Fruit fly (Drosophila melanogaster) whole organism, embryonic: ENCODE measurements around the gene Gcna.

Source experiments
- CG1024 ChIP-seq: fragments of 200-800 bp; sonication (Bioruptor generic); IDR thresholded peaks from 2 replicates; pipeline ENCODE4 v1.3.6; 2022; ENCODE audit warnings: missing biosample characterization, missing genetic modification characterization
- CG10267 ChIP-seq: fragments of 200-800 bp; sonication (Bioruptor generic); optimal IDR thresholded peaks from 2 replicates; lab custom pipeline; 2018; ENCODE audit warnings: missing biosample characterization, mild to moderate bottlenecking, missing genetic modification characterization, moderate library complexity
- CG12071 ChIP-seq: fragments of 200-800 bp; sonication (Bioruptor generic); optimal IDR thresholded peaks from 3 replicates; lab custom pipeline; 2018; ENCODE audit warnings: missing biosample characterization, mild to moderate bottlenecking, missing genetic modification characterization
- CG12104 ChIP-seq: fragments of 200-800 bp; sonication (Bioruptor generic); optimal IDR thresholded peaks from 3 replicates; lab custom pipeline; 2016; ENCODE audit warnings: missing biosample characterization, missing genetic modification characterization
- CG12659 ChIP-seq: fragments of 200-800 bp; sonication (Bioruptor generic); optimal IDR thresholded peaks from 3 replicates; lab custom pipeline; 2017; ENCODE audit warnings: mild to moderate bottlenecking, missing biosample characterization, missing genetic modification reagents, missing genetic modification characterization
- CG14860 ChIP-seq: fragments of 200-800 bp; sonication (Bioruptor generic); IDR thresholded peaks from 3 replicates; pipeline ENCODE4 v1.3.6; 2022; ENCODE audit warnings: missing biosample characterization, missing genetic modification characterization; ENCODE audit not compliant: partially characterized antibody
- CG16813 ChIP-seq: fragments of 200-800 bp; sonication (Bioruptor generic); IDR thresholded peaks from 3 replicates; pipeline ENCODE4 v1.3.6; 2022; ENCODE audit warnings: missing biosample characterization, missing genetic modification characterization; ENCODE audit not compliant: partially characterized antibody
- CG17829 ChIP-seq: fragments of 200-800 bp; optimal IDR thresholded peaks from 2 replicates; lab custom pipeline; 2019; ENCODE audit warnings: missing biosample characterization, mild to moderate bottlenecking, missing genetic modification characterization, moderate library complexity
- CG1832 ChIP-seq: fragments of 200-800 bp; sonication (Bioruptor generic); optimal IDR thresholded peaks from 2 replicates; lab custom pipeline; 2017; ENCODE audit warnings: missing biosample characterization, mild to moderate bottlenecking, missing genetic modification characterization, inconsistent platforms
- CG2116 ChIP-seq: fragments of 200-800 bp; sonication (Bioruptor generic); optimal IDR thresholded peaks from 3 replicates; lab custom pipeline; 2018; ENCODE audit warnings: missing biosample characterization, mild to moderate bottlenecking, missing genetic modification characterization
- CG2202 ChIP-seq: fragments of 200-800 bp; sonication (Bioruptor generic); optimal IDR thresholded peaks from 2 replicates; lab custom pipeline; 2018; ENCODE audit warnings: missing biosample characterization, mild to moderate bottlenecking, missing genetic modification characterization
- CG31388 ChIP-seq: fragments of 200-800 bp; sonication (Bioruptor generic); optimal IDR thresholded peaks from 2 replicates; lab custom pipeline; 2016; ENCODE audit warnings: missing biosample characterization, missing genetic modification characterization
- CG34376 ChIP-seq: fragments of 200-800 bp; sonication (Bioruptor generic); optimal IDR thresholded peaks from 2 replicates; lab custom pipeline; 2018; ENCODE audit warnings: missing biosample characterization, mild to moderate bottlenecking, missing genetic modification characterization
- CG4617 ChIP-seq: fragments of 200-800 bp; sonication (Bioruptor generic); optimal IDR thresholded peaks from 3 replicates; lab custom pipeline; 2016; ENCODE audit warnings: missing biosample characterization, missing genetic modification characterization, borderline replicate concordance
- CG9437 ChIP-seq: fragments of 200-800 bp; sonication (Bioruptor generic); optimal IDR thresholded peaks from 2 replicates; lab custom pipeline; 2018; ENCODE audit warnings: missing biosample characterization, mild to moderate bottlenecking, missing genetic modification characterization
- CG9817 ChIP-seq: fragments of 200-800 bp; sonication (Bioruptor generic); optimal IDR thresholded peaks from 2 replicates; lab custom pipeline; 2018; ENCODE audit warnings: missing biosample characterization, mild to moderate bottlenecking, missing genetic modification characterization, moderate library complexity
- CoRest ChIP-seq: fragments of 200-800 bp; sonication (Bioruptor generic); optimal IDR thresholded peaks from 3 replicates; lab custom pipeline; 2018; ENCODE audit warnings: missing biosample characterization, mild to moderate bottlenecking, missing genetic modification characterization, moderate library complexity
- Dek ChIP-seq: fragments of 200-800 bp; sonication (Bioruptor generic); optimal IDR thresholded peaks from 3 replicates; lab custom pipeline; 2019; ENCODE audit warnings: missing biosample characterization, mild to moderate bottlenecking, missing genetic modification characterization, moderate library complexity
- Dll ChIP-seq: fragments of 200-800 bp; sonication (Bioruptor generic); IDR thresholded peaks from 4 replicates; pipeline ENCODE4 v1.3.6; 2022; ENCODE audit warnings: missing biosample characterization, missing genetic modification characterization; ENCODE audit not compliant: partially characterized antibody
- Dref ChIP-seq: fragments of 200-800 bp; sonication (Bioruptor generic); IDR thresholded peaks from 2 replicates; pipeline ENCODE4 v1.3.6; 2022; ENCODE audit warnings: missing biosample characterization, missing genetic modification characterization
- Elba2 ChIP-seq: fragments of 200-800 bp; sonication (Bioruptor generic); optimal IDR thresholded peaks from 3 replicates; lab custom pipeline; 2016; ENCODE audit warnings: missing biosample characterization, missing genetic modification characterization
- Gsc ChIP-seq: fragments of 200-800 bp; sonication (Bioruptor generic); IDR thresholded peaks from 2 replicates; pipeline ENCODE4 v1.3.6; 2022; ENCODE audit warnings: missing biosample characterization, missing genetic modification characterization
- H2.0 ChIP-seq: fragments of 200-800 bp; sonication (Bioruptor generic); IDR thresholded peaks from 2 replicates; pipeline ENCODE4 v1.3.6; 2022; ENCODE audit warnings: missing biosample characterization, missing genetic modification characterization
- HLH4C ChIP-seq: fragments of 200-800 bp; sonication (Bioruptor generic); IDR thresholded peaks from 3 replicates; pipeline ENCODE4 v1.3.6; 2022; ENCODE audit warnings: missing biosample characterization, missing genetic modification characterization; ENCODE audit not compliant: partially characterized antibody
- HLHmδ ChIP-seq: fragments of 200-800 bp; sonication (Bioruptor generic); optimal IDR thresholded peaks from 2 replicates; lab custom pipeline; 2018; ENCODE audit warnings: missing biosample characterization, mild to moderate bottlenecking, missing genetic modification characterization, moderate library complexity
- MBD-R2 ChIP-seq: fragments of 200-800 bp; sonication (Bioruptor generic); IDR thresholded peaks from 2 replicates; pipeline ENCODE4 v1.3.6; 2022; ENCODE audit warnings: missing biosample characterization, missing genetic modification characterization
- Neu2 ChIP-seq: fragments of 200-800 bp; sonication (Bioruptor generic); optimal IDR thresholded peaks from 3 replicates; lab custom pipeline; 2016; ENCODE audit warnings: missing biosample characterization, missing genetic modification characterization, borderline replicate concordance
- Nf-YB ChIP-seq: fragments of 200-800 bp; sonication (Bioruptor generic); optimal IDR thresholded peaks from 3 replicates; lab custom pipeline; 2019; ENCODE audit warnings: missing biosample characterization, mild to moderate bottlenecking, missing genetic modification characterization, moderate library complexity
- Oli ChIP-seq: fragments of 200-800 bp; sonication (Bioruptor generic); optimal IDR thresholded peaks from 2 replicates; lab custom pipeline; 2018; ENCODE audit warnings: missing biosample characterization, mild to moderate bottlenecking, missing genetic modification characterization, moderate library complexity
- Ravus ChIP-seq: fragments of 200-800 bp; sonication (Bioruptor generic); IDR thresholded peaks from 2 replicates; pipeline ENCODE4 v1.3.6; 2022; ENCODE audit warnings: missing biosample characterization, missing genetic modification characterization
- ap ChIP-seq: fragments of 200-800 bp; sonication (Bioruptor generic); IDR thresholded peaks from 2 replicates; pipeline ENCODE4 v1.3.6; 2022; ENCODE audit warnings: missing biosample characterization, missing genetic modification characterization
- bbx ChIP-seq: fragments of 200-800 bp; sonication (Bioruptor generic); IDR thresholded peaks from 2 replicates; pipeline ENCODE4 v1.3.6; 2022; ENCODE audit warnings: missing biosample characterization, missing genetic modification characterization; ENCODE audit not compliant: partially characterized antibody
- bcd ChIP-seq: fragments of 200-800 bp; sonication (Bioruptor generic); optimal IDR thresholded peaks from 2 replicates; lab custom pipeline; 2017; ENCODE audit warnings: missing biosample characterization, mild to moderate bottlenecking, missing genetic modification characterization
- br ChIP-seq: fragments of >200 bp; optimal IDR thresholded peaks from 2 replicates; lab custom pipeline; 2017
- cg ChIP-seq: fragments of 200-800 bp; sonication (Bioruptor generic); optimal IDR thresholded peaks from 3 replicates; lab custom pipeline; 2019; ENCODE audit warnings: missing biosample characterization, mild to moderate bottlenecking, missing genetic modification characterization, moderate library complexity
- da ChIP-seq: fragments of 200-800 bp; sonication (Bioruptor generic); optimal IDR thresholded peaks from 2 replicates; lab custom pipeline; 2016; ENCODE audit warnings: missing biosample characterization, missing genetic modification characterization
- dmrt11E ChIP-seq: fragments of 200-800 bp; sonication (Bioruptor generic); optimal IDR thresholded peaks from 3 replicates; lab custom pipeline; 2018; ENCODE audit warnings: missing biosample characterization, mild to moderate bottlenecking, missing genetic modification characterization, moderate library complexity
- fd96Cb ChIP-seq: fragments of 200-800 bp; sonication (Bioruptor generic); optimal IDR thresholded peaks from 2 replicates; lab custom pipeline; 2018; ENCODE audit warnings: missing biosample characterization, mild to moderate bottlenecking, missing genetic modification characterization, moderate library complexity
- fu2 ChIP-seq: fragments of 200-800 bp; sonication (Bioruptor generic); optimal IDR thresholded peaks from 2 replicates; lab custom pipeline; 2016; ENCODE audit warnings: missing biosample characterization, missing genetic modification characterization
- hbn ChIP-seq: fragments of 200-800 bp; sonication (Bioruptor generic); IDR thresholded peaks from 2 replicates; pipeline ENCODE4 v1.3.6; 2022; ENCODE audit warnings: missing biosample characterization, missing genetic modification characterization; ENCODE audit not compliant: partially characterized antibody
- jumu ChIP-seq: fragments of 200-800 bp; sonication (Bioruptor generic); optimal IDR thresholded peaks from 3 replicates; lab custom pipeline; 2016; ENCODE audit warnings: missing biosample characterization, missing genetic modification characterization
- klu ChIP-seq: fragments of 200-800 bp; sonication (Bioruptor generic); IDR thresholded peaks from 2 replicates; pipeline ENCODE4 v1.3.6; 2022; ENCODE audit warnings: missing biosample characterization, missing genetic modification characterization
- knrl ChIP-seq: fragments of 200-800 bp; sonication (Bioruptor generic); IDR thresholded peaks from 3 replicates; pipeline ENCODE4 v1.3.6; 2022; ENCODE audit warnings: missing biosample characterization, missing genetic modification characterization; ENCODE audit not compliant: partially characterized antibody
- pzg ChIP-seq: fragments of 200-800 bp; sonication (Bioruptor generic); optimal IDR thresholded peaks from 3 replicates; lab custom pipeline; 2018; ENCODE audit warnings: missing biosample characterization, mild to moderate bottlenecking, missing genetic modification characterization, moderate library complexity
- ro ChIP-seq: fragments of 200-800 bp; sonication (Bioruptor generic); IDR thresholded peaks from 2 replicates; pipeline ENCODE4 v1.3.6; 2022; ENCODE audit warnings: missing biosample characterization, missing genetic modification characterization
- sd ChIP-seq: fragments of 200-800 bp; sonication (Bioruptor generic); optimal IDR thresholded peaks from 3 replicates; lab custom pipeline; 2018; ENCODE audit warnings: missing biosample characterization, mild to moderate bottlenecking, missing genetic modification characterization, moderate library complexity
- trh ChIP-seq: fragments of 200-800 bp; sonication (Bioruptor generic); optimal IDR thresholded peaks from 2 replicates; lab custom pipeline; 2016; ENCODE audit warnings: missing biosample characterization, missing genetic modification characterization
- unc-4 ChIP-seq: fragments of 200-800 bp; sonication (Bioruptor generic); IDR thresholded peaks from 2 replicates; pipeline ENCODE4 v1.3.6; 2022; ENCODE audit warnings: missing biosample characterization, missing genetic modification characterization; ENCODE audit not compliant: partially characterized antibody
- vnd ChIP-seq: fragments of 200-800 bp; sonication (Bioruptor generic); IDR thresholded peaks from 3 replicates; pipeline ENCODE4 v1.3.6; 2022; ENCODE audit warnings: missing biosample characterization, missing genetic modification characterization; ENCODE audit not compliant: partially characterized antibody

Gene Gcna

DNA sequence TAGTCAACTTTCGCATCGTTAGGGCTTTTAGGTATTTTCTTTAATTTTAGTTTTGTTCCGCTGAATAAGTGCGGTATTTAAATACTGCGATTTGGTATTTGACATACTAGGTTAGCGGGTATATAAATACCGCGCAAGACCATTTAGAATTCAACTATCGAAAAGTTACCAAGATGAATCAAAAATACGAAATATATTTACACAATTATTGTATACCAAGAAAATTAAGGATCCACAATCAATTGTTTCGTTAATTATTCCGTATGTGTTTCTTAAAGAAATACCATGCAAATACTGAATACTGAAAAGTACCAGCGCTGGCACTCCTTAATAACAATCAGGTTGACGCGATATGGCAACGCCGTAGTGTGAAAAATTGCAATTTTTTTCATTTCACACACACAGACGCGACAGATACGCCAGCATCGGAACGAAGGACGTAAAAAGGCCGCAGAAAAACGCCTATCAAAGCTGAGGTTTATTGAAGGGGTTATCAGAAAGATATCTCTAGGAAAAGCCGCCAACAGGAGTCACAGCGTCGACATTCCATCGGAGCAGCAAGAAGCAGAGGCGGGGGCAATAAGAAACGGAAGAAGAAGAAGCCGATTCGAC is 8.0 kb upstream of the Gcna start, which contains the start of the genes Pgam5 and Vps26 (continued):
- TF ChIP-seq CG9817 (tag; lab: Kevin White, UChicago) (no peak), CG10267 (tag; lab: Kevin White, UChicago) (peak; percentile 39), Elba2 (peak; percentile 83), HLH4C (no peak), Ravus (GFP tag; lab: Robert Waterston, UW) (no peak), trh (no peak), Oli (tag; lab: Kevin White, UChicago) (no peak), bcd (GFP tag; lab: Kevin White, UChicago) (no peak), fu2 (no peak), Gsc (no peak), Dek (no peak), CG17829 (no peak), Nf-YB (GFP tag; lab: Kevin White, UChicago) (no peak), jumu (GFP tag; lab: Kevin White, UChicago) (no peak), sd (tag; lab: Kevin White, UChicago) (peak; percentile 76), ap (GFP tag; lab: Robert Waterston, UW) (no peak), da (no peak), CG1832 (GFP tag; lab: Kevin White, UChicago) (no peak), CG34376 (GFP tag; lab: Kevin White, UChicago) (no peak), br (lab: Kevin White, UChicago) (no peak), HLHmδ (GFP tag; lab: Kevin White, UChicago) (no peak), CG4617 (peak; percentile 48), klu (GFP tag; lab: Robert Waterston, UW) (no peak), CG2202 (tag; lab: Kevin White, UChicago) (no peak), CG9437 (GFP tag; lab: Kevin White, UChicago) (no peak), CG12659 (peak; percentile 47), CG12104 (GFP tag; lab: Kevin White, UChicago) (no peak), cg (GFP tag; lab: Kevin White, UChicago) (peak; percentile 66), dmrt11E (no peak), CG31388 (GFP tag; lab: Kevin White, UChicago) (no peak)

DNA sequence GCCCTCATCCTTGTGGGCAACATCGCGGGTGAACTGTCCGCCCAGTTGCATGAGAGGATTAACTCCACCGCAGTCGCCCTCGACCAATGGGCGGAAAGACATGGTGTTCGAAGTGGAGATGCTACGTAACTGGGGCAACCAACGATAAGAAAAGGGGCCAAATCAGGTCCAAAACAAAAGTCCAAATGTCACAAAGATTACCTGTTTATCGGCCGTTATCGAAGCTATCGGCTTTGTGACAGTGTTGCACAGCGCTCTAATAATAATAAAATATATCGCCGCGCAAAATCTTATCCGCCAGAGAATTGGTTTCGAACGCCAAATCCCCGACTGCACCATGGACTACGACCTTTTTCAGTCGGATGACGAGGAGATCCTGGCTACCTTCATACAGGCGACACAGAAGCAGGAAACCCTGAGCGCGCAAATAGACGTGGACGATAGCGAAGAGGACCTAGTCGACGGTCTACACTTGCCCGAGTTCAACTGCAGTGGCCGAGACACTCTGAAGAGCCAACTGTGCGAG is 3.0 kb upstream of the Gcna start, which contains the start of the genes CG14803 and Pex5:
CG14803 (plus strand) TSS at position 285 of the 526 bp plus-strand sequence.
Pex5 (minus strand) TSS at position 476 of the 526 bp plus-strand sequence.
- peak; percentile 68; the same call in 1 of the 2 replicates for TF ChIP-seq bbx (GFP tag; lab: Robert Waterston, UW)
- peak; percentile 92 for TF ChIP-seq MBD-R2 (GFP tag; lab: Robert Waterston, UW)
- TF ChIP-seq knrl (GFP tag; lab: Robert Waterston, UW) = peak; percentile 45; the same call in 2 of the 3 replicates
- TF ChIP-seq CG34376 (GFP tag; lab: Kevin White, UChicago) = peak; percentile 62
- peak; percentile 39; the same call in 2 of the 3 replicates for TF ChIP-seq vnd (GFP tag; lab: Robert Waterston, UW)
- peak; percentile 59 for TF ChIP-seq CG2116 (GFP tag; lab: Kevin White, UChicago)
- no peak for TF ChIP-seq CG12071 (GFP tag; lab: Kevin White, UChicago)
- no peak for TF ChIP-seq Neu2 (GFP tag; lab: Kevin White, UChicago)
- peak; percentile 57; the same call in 2 of the 4 replicates for TF ChIP-seq Dll (GFP tag; lab: Robert Waterston, UW)
- peak; percentile 77 for TF ChIP-seq Dref
- TF ChIP-seq ro (GFP tag; lab: Robert Waterston, UW) = no peak
- TF ChIP-seq CoRest (tag; lab: Kevin White, UChicago) = peak; percentile 3
- TF ChIP-seq unc-4 (GFP tag; lab: Robert Waterston, UW) = peak; percentile 65
- TF ChIP-seq CG1024 (GFP tag; lab: Robert Waterston, UW) = no peak
- TF ChIP-seq hbn (GFP tag; lab: Robert Waterston, UW) = peak; percentile 43; the same call in 1 of the 2 replicates
- 0 out of 2 replicates have a peak, but pooled peaks have one; percentile 14 for TF ChIP-seq H2.0 (GFP tag; lab: Robert Waterston, UW)
- TF ChIP-seq fd96Cb (tag; lab: Kevin White, UChicago) = no peak
- peak; percentile 65 for TF ChIP-seq CG16813 (GFP tag; lab: Robert Waterston, UW)
- peak; percentile 54 for TF ChIP-seq pzg (GFP tag; lab: Kevin White, UChicago)
- TF ChIP-seq CG14860 (GFP tag; lab: Robert Waterston, UW) = peak; percentile 52; the same call in 1 of the 3 replicates
